Worm (Caenorhabditis elegans): Measurements from ENCODE around the gene Y57G11B.8.

The Y57G11B.8 gene

ce11 chrIV:14612547-14613329 lies 34.2 kb upstream of the Y57G11B.8 start (continued):
- TF ChIP-seq aly-2 (tag; optimal IDR thresholded peaks at IDR 0.05) (no peak), fos-1 (tag; optimal IDR thresholded peaks at IDR 0.05) (peak; percentile 58), nhr-77 (tag; optimal IDR thresholded peaks at IDR 0.05) (no peak), nhr-25 (tag; optimal IDR thresholded peaks at IDR 0.05) (peak; percentile 88), peb-1 (tag; optimal IDR thresholded peaks at IDR 0.05) (no peak), ama-1 (optimal IDR thresholded peaks at IDR 0.05) (no peak), lin-11 (tag; optimal IDR thresholded peaks at IDR 0.05) (no peak)

ce11 chrIV:14611892-14612497 lies 33.5 kb upstream of the Y57G11B.8 start:
- TF ChIP-seq fos-1 (tag; optimal IDR thresholded peaks at IDR 0.05) (no peak), Y55F3AM.14 (GFP tag; optimal IDR thresholded peaks at IDR 0.05) (no peak), mdl-1 (tag; optimal IDR thresholded peaks at IDR 0.05) (no peak), egl-27 (tag; optimal IDR thresholded peaks at IDR 0.05) (no peak), nhr-25 (tag; optimal IDR thresholded peaks at IDR 0.05) (peak; percentile 61), unc-39 (tag; optimal IDR thresholded peaks at IDR 0.05) (no peak), R02D3.7 (tag; optimal IDR thresholded peaks at IDR 0.05) (no peak), nhr-6 (tag; optimal IDR thresholded peaks at IDR 0.05) (no peak), elt-1 (tag; optimal IDR thresholded peaks at IDR 0.05) (no peak), sma-9 (GFP tag; optimal IDR thresholded peaks at IDR 0.05) (peak; percentile 71), sma-9 (tag; optimal IDR thresholded peaks at IDR 0.05) (no peak), lsy-2 (tag; optimal IDR thresholded peaks at IDR 0.05) (no peak), nhr-12 (tag; optimal IDR thresholded peaks at IDR 0.05) (no peak), ZK546.5 (tag; optimal IDR thresholded peaks at IDR 0.05) (no peak), F13H6.1 (tag; optimal IDR thresholded peaks at IDR 0.05) (no peak), skn-1 (tag; optimal IDR thresholded peaks at IDR 0.05) (no peak), zag-1 (tag; optimal IDR thresholded peaks at IDR 0.05) (no peak), ceh-16 (tag; optimal IDR thresholded peaks at IDR 0.05) (peak; percentile 35), lin-39 (tag; optimal IDR thresholded peaks at IDR 0.05) (no peak), nhr-129 (tag; optimal IDR thresholded peaks at IDR 0.05) (peak; percentile 82), nhr-23 (tag; optimal IDR thresholded peaks at IDR 0.05) (no peak), dmd-4 (tag; optimal IDR thresholded peaks at IDR 0.05) (no peak), snpc-4 (tag; optimal IDR thresholded peaks at IDR 0.05) (peak; percentile 94), ztf-11 (tag; optimal IDR thresholded peaks at IDR 0.05) (no peak), C34F6.9 (tag; optimal IDR thresholded peaks at IDR 0.05) (no peak), gmeb-1 (tag; optimal IDR thresholded peaks at IDR 0.05) (peak; percentile 21), alr-1 (tag; optimal IDR thresholded peaks at IDR 0.05) (no peak), lin-13 (GFP tag; optimal IDR thresholded peaks at IDR 0.05) (no peak), elt-3 (tag; optimal IDR thresholded peaks at IDR 0.05) (no peak), mbf-1 (tag; optimal IDR thresholded peaks at IDR 0.05) (no peak), nhr-237 (tag; optimal IDR thresholded peaks at IDR 0.05) (no peak), ztf-1 (GFP tag; conservative IDR thresholded peaks at IDR 0.05) (no peak), sma-3 (GFP tag; optimal IDR thresholded peaks at IDR 0.05) (no peak), nhr-11 (tag; optimal IDR thresholded peaks at IDR 0.05) (no peak), sem-4 (tag; optimal IDR thresholded peaks at IDR 0.05) (no peak), lin-11 (tag; optimal IDR thresholded peaks at IDR 0.05) (no peak), nhr-77 (tag; optimal IDR thresholded peaks at IDR 0.05) (no peak), nhr-10 (tag; optimal IDR thresholded peaks at IDR 0.05) (no peak), ztf-4 (tag; optimal IDR thresholded peaks at IDR 0.05) (no peak), ama-1 (optimal IDR thresholded peaks at IDR 0.05) (no peak), blmp-1 (tag; optimal IDR thresholded peaks at IDR 0.05; ENCODE audit: insufficient read depth) (peak; percentile 11), nhr-21 (tag; optimal IDR thresholded peaks at IDR 0.05) (no peak), peb-1 (tag; optimal IDR thresholded peaks at IDR 0.05) (no peak), aly-2 (tag; optimal IDR thresholded peaks at IDR 0.05) (no peak), unc-62 (GFP tag; optimal IDR thresholded peaks at IDR 0.05) (no peak), crh-2 (tag; optimal IDR thresholded peaks at IDR 0.05) (no peak), unc-55 (GFP tag; optimal IDR thresholded peaks at IDR 0.05) (no peak), mab-5 (tag; optimal IDR thresholded peaks at IDR 0.05) (no peak), ceh-82 (tag; optimal IDR thresholded peaks at IDR 0.05) (no peak)

Data from whole organism, L2 larva.